Worm (Caenorhabditis elegans) whole organism, L1 larva: ENCODE results near the gene bub-3.

ENCODE experiments used
- C16A3.4 ChIP-seq: fragments of 150-350 bp; optimal IDR thresholded peaks from 2 replicates; lab custom pipeline; 2014; ENCODE audit warnings: missing biosample characterization, missing genetic modification characterization
- ceh-82 ChIP-seq, 3 experiments: fragments of 150-350 bp in 1 of 3; sonication (generic microtip) in 2 of 3; optimal IDR thresholded peaks; 2 replicates each; lab custom pipeline; 2014 to 2017; ENCODE audit warnings: missing biosample characterization in 3 of 3, missing genetic modification characterization in 3 of 3
- ces-1 ChIP-seq: fragments of 150-350 bp; optimal IDR thresholded peaks from 2 replicates; lab custom pipeline; 2014; ENCODE audit warnings: missing biosample characterization, missing genetic modification reagents, missing genetic modification characterization
- dsc-1 ChIP-seq: sonication (generic microtip); optimal IDR thresholded peaks from 2 replicates; lab custom pipeline; 2016; ENCODE audit warnings: mild to moderate bottlenecking, missing genetic modification characterization, missing compliant biosample characterization
- fkh-4 ChIP-seq: sonication (generic microtip); optimal IDR thresholded peaks from 2 replicates; lab custom pipeline; 2016; ENCODE audit warnings: missing compliant biosample characterization, missing genetic modification characterization, borderline replicate concordance
- nhr-11 ChIP-seq: fragments of 150-350 bp; optimal IDR thresholded peaks from 2 replicates; lab custom pipeline; 2014; ENCODE audit warnings: missing biosample characterization, missing genetic modification characterization
- nhr-12 ChIP-seq: sonication (generic microtip); optimal IDR thresholded peaks from 2 replicates; lab custom pipeline; 2017; ENCODE audit warnings: missing biosample characterization, missing genetic modification characterization
- nhr-76 ChIP-seq: sonication (generic microtip); optimal IDR thresholded peaks from 2 replicates; lab custom pipeline; 2017; ENCODE audit warnings: missing biosample characterization, missing genetic modification characterization
- nhr-85 ChIP-seq: sonication (generic microtip); peaks from one replicate; lab custom pipeline; 2016; ENCODE audit warnings: missing genetic modification characterization, inconsistent platforms, missing compliant biosample characterization
- snpc-4 ChIP-seq: fragments of 150-350 bp; optimal IDR thresholded peaks from 2 replicates; lab custom pipeline; 2014; ENCODE audit warnings: missing biosample characterization, missing genetic modification characterization
- sox-4 ChIP-seq: sonication (generic microtip); optimal IDR thresholded peaks from 2 replicates; lab custom pipeline; 2016; ENCODE audit warnings: missing genetic modification characterization, missing compliant biosample characterization
- unc-62 ChIP-seq: fragments of 150-350 bp; optimal IDR thresholded peaks from 2 replicates; lab custom pipeline; 2014; ENCODE audit warnings: missing biosample characterization, missing genetic modification reagents, missing genetic modification characterization
- unc-86 ChIP-seq: sonication (generic microtip); optimal IDR thresholded peaks from 2 replicates; lab custom pipeline; 2016; ENCODE audit warnings: missing genetic modification characterization, missing compliant biosample characterization

- TF ChIP-seq ceh-82 (tag; optimal IDR thresholded peaks at IDR 0.05; lab: Kevin White, UChicago) (no peak), ces-1 (GFP tag; lab: Kevin White, UChicago) (no peak), fkh-4 (tag; lab: Kevin White, UChicago) (no peak), snpc-4 (tag; lab: Kevin White, UChicago) (no peak), unc-86 (tag; lab: Kevin White, UChicago) (no peak), nhr-12 (tag; lab: Kevin White, UChicago) (no peak), nhr-85 (no peak), C16A3.4 (tag; lab: Kevin White, UChicago) (no peak), nhr-11 (no peak), dsc-1 (no peak), nhr-76 (tag; lab: Kevin White, UChicago) (no peak), sox-4 (tag; lab: Kevin White, UChicago) (no peak), unc-62 (GFP tag; lab: Kevin White, UChicago) (no peak)
Measured at ce11 chrII:13729416-13729815, 3.6 kb downstream of the bub-3 start, which contains the start of gene Y54G9A.9.
